Worm (Caenorhabditis elegans) whole organism, midembryonic: ENCODE data around the gene Y43F8C.15.

ENCODE experiments used
- T22C8.4 ChIP-seq: fragments of 200-800 bp; sonication (Bioruptor generic); IDR thresholded peaks from 2 replicates; pipeline ENCODE4 v1.3.6; 2022; ENCODE audit warnings: missing genetic modification characterization, missing compliant biosample characterization
- cog-1 ChIP-seq: sonication (generic microtip); optimal IDR thresholded peaks from 2 replicates; lab custom pipeline; 2016; ENCODE audit warnings: missing genetic modification characterization, missing compliant biosample characterization
- flt-1 ChIP-seq: fragments of 200-800 bp; sonication (Bioruptor generic); IDR thresholded peaks from 2 replicates; pipeline ENCODE4 v1.3.6; 2022; ENCODE audit warnings: missing genetic modification characterization, missing compliant biosample characterization
- klf-2 ChIP-seq: fragments of 200-800 bp; sonication (Bioruptor generic); conservative IDR thresholded peaks from 2 replicates; pipeline ENCODE4 v1.3.6; 2022; ENCODE audit warnings: missing genetic modification reagents, missing genetic modification characterization, missing compliant biosample characterization
- med-1 ChIP-seq: sonication (generic microtip); optimal IDR thresholded peaks from 2 replicates; lab custom pipeline; 2017; ENCODE audit warnings: missing genetic modification characterization, mild to moderate bottlenecking, missing compliant biosample characterization, antibody characterized with exemption, missing genetic modification reagents; ENCODE audit not compliant: insufficient read depth
- ztf-23 ChIP-seq: fragments of 200-800 bp; sonication (Bioruptor generic); IDR thresholded peaks from 2 replicates; pipeline ENCODE4 v1.3.6; 2022; ENCODE audit warnings: missing genetic modification reagents, missing genetic modification characterization, missing compliant biosample characterization
- ztf-29 ChIP-seq: fragments of 200-800 bp; sonication (Bioruptor generic); IDR thresholded peaks from 2 replicates; pipeline ENCODE4 v1.3.6; 2022; ENCODE audit warnings: missing genetic modification reagents, missing genetic modification characterization, missing compliant biosample characterization

- TF ChIP-seq ztf-29 (GFP tag; lab: Robert Waterston, UW) (no peak), ztf-23 (GFP tag; lab: Robert Waterston, UW) (no peak), cog-1 (tag; lab: Kevin White, UChicago) (no peak), T22C8.4 (GFP tag; lab: Robert Waterston, UW) (no peak), flt-1 (GFP tag; lab: Robert Waterston, UW) (no peak), klf-2 (GFP tag; lab: Robert Waterston, UW) (no peak), med-1 (no peak)
Measured at ce11 chrV:19715419-19715818, 5.0 kb upstream of the Y43F8C.15 start, which contains the start of gene Y43F8C.16.
